Fruit fly (Drosophila melanogaster): ENCODE measurements around the gene TwdlF.

The TwdlF gene

DNA sequence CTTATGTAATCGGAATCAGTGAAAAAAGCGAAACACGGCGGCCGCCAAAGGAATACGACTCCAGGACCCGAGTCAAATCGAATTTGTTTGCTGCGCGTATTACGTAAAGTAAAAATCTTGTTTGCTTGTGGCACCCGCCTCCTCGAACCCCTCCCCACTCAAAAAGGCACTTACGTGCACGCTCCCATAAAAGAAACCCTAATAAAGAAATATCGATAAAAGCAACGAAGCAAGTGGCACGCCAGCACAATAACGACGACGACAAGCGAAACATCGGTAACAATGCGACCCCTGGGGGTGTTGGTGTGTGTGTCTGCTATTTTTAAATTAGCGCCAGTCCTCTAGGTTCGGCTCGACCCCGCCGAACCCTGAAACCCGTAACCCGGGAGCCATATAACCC lies 35.4 kb downstream of the TwdlF start:
- TF ChIP-seq Sp1 (GFP tag; optimal IDR thresholded peaks at IDR 0.05): no peak
- no peak for TF ChIP-seq pan (optimal IDR thresholded peaks at IDR 0.05)
- TF ChIP-seq fru (GFP tag; optimal IDR thresholded peaks at IDR 0.05): no peak
- TF ChIP-seq Jra (GFP tag; optimal IDR thresholded peaks at IDR 0.05): no peak
- TF ChIP-seq CG32264 (GFP tag; optimal IDR thresholded peaks at IDR 0.05): no peak
- no peak for TF ChIP-seq GATAd (GFP tag; optimal IDR thresholded peaks at IDR 0.05)
- TF ChIP-seq Dfd (GFP tag; optimal IDR thresholded peaks at IDR 0.05): no peak
- no peak for TF ChIP-seq tai (GFP tag; optimal IDR thresholded peaks at IDR 0.05)
- TF ChIP-seq sv (GFP tag; optimal IDR thresholded peaks at IDR 0.05): no peak
- no peak for TF ChIP-seq rgr (GFP tag; optimal IDR thresholded peaks at IDR 0.05)
- TF ChIP-seq lola (GFP tag; optimal IDR thresholded peaks at IDR 0.05): no peak
- TF ChIP-seq Hnf4 (GFP tag; optimal IDR thresholded peaks at IDR 0.05): no peak
- no peak for TF ChIP-seq Mio (GFP tag; optimal IDR thresholded peaks at IDR 0.05)
- no peak for TF ChIP-seq Hr78 (GFP tag; optimal IDR thresholded peaks at IDR 0.05)
- TF ChIP-seq jim (GFP tag; optimal IDR thresholded peaks at IDR 0.05): no peak
- TF ChIP-seq ey (GFP tag; optimal IDR thresholded peaks at IDR 0.05): no peak

DNA sequence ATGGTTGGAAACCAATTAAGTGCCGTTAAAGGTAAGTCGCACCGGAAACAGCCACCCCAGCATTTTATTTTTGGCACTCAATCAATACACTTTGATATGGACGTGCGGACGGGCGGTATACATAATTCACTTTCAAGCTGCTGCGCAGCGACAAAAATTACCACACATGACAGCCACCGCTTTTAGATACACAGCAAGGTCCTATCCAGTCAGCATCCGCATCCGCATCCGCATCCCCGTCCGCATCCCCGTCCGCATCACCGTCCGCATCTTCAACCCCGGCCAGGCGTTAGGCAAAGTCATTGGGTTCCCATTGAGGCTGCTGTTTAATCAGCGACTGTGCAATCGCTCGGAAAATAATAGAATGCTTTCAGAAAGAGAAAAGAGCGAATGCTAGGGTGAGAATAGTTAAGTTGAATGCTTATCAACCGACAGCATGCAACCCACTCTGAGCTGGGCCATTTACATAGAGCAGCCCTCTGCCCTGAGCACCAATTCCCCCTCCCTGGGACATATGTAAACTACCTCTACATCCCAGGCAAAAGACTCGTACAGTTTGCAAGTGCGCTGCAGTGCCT lies 37.6 kb downstream of the TwdlF start:
- TF ChIP-seq HLH106 (tag; optimal IDR thresholded peaks at IDR 0.05) (no peak), pan (optimal IDR thresholded peaks at IDR 0.05) (no peak), br (GFP tag; optimal IDR thresholded peaks at IDR 0.05) (no peak), GATAd (GFP tag; optimal IDR thresholded peaks at IDR 0.05) (no peak), sage (GFP tag; optimal IDR thresholded peaks at IDR 0.05) (no peak), Dif (GFP tag; optimal IDR thresholded peaks at IDR 0.05; ENCODE audit: partially characterized antibody) (no peak), dsf (GFP tag; optimal IDR thresholded peaks at IDR 0.05; ENCODE audit: borderline replicate concordance) (no peak), rgr (GFP tag; optimal IDR thresholded peaks at IDR 0.05) (no peak), Dfd (GFP tag; optimal IDR thresholded peaks at IDR 0.05) (no peak), CG9705 (GFP tag; optimal IDR thresholded peaks at IDR 0.05) (no peak), h (GFP tag; optimal IDR thresholded peaks at IDR 0.05) (no peak), Sp1 (GFP tag; optimal IDR thresholded peaks at IDR 0.05) (no peak), ey (GFP tag; optimal IDR thresholded peaks at IDR 0.05) (no peak), fru (GFP tag; optimal IDR thresholded peaks at IDR 0.05) (no peak), Mio (GFP tag; optimal IDR thresholded peaks at IDR 0.05) (no peak)

DNA sequence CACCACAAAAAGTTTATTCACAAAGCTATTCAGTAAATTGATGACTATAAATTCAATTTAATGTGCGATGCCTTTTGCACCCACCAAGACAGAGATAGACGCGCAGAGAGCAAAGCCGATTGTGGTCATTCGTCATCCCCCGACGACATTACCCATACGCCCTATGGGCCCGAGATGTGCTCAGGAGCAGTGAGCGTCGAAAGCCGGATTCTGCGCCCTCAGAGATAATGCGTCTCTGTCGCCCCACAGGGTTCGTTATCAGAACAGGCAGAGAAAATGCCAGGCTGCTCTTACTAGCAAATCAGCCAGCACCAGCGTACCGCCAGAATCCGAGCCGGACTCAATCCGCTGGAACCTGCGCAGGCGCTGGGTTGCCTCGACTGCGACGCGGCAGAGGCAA lies 44.5 kb downstream of the TwdlF start:
- TF ChIP-seq Vsx2 (GFP tag; optimal IDR thresholded peaks at IDR 0.05; ENCODE audit: partially characterized antibody) (peak; percentile 56), sv (GFP tag; optimal IDR thresholded peaks at IDR 0.05) (no peak), psq (GFP tag; optimal IDR thresholded peaks at IDR 0.05) (no peak), GATAd (GFP tag; optimal IDR thresholded peaks at IDR 0.05) (no peak)

dm6 chr3R:4292185-4292584 lies 45.4 kb downstream of the TwdlF start:
- TF ChIP-seq Myc (optimal IDR thresholded peaks at IDR 0.05): no peak
- no peak for TF ChIP-seq dsf (GFP tag; optimal IDR thresholded peaks at IDR 0.05; ENCODE audit: borderline replicate concordance)
- no peak for TF ChIP-seq OdsH (GFP tag; optimal IDR thresholded peaks at IDR 0.05)
- TF ChIP-seq br (GFP tag; optimal IDR thresholded peaks at IDR 0.05): no peak
- no peak for TF ChIP-seq brk (GFP tag; optimal IDR thresholded peaks at IDR 0.05)
- TF ChIP-seq GATAd (GFP tag; optimal IDR thresholded peaks at IDR 0.05): no peak
- no peak for TF ChIP-seq Mio (GFP tag; optimal IDR thresholded peaks at IDR 0.05)
- no peak for TF ChIP-seq tai (GFP tag; optimal IDR thresholded peaks at IDR 0.05)
- no peak for TF ChIP-seq Rel (GFP tag; optimal IDR thresholded peaks at IDR 0.05)
- no peak for TF ChIP-seq Rel (tag; optimal IDR thresholded peaks at IDR 0.05)
- TF ChIP-seq dmrt93B (GFP tag; optimal IDR thresholded peaks at IDR 0.05): no peak
- no peak for TF ChIP-seq sv (GFP tag; optimal IDR thresholded peaks at IDR 0.05)
- TF ChIP-seq Hr78 (GFP tag; optimal IDR thresholded peaks at IDR 0.05): no peak
- no peak for TF ChIP-seq CG32264 (GFP tag; optimal IDR thresholded peaks at IDR 0.05)
- TF ChIP-seq Vsx2 (GFP tag; optimal IDR thresholded peaks at IDR 0.05; ENCODE audit: partially characterized antibody): no peak
- TF ChIP-seq N (GFP tag; optimal IDR thresholded peaks at IDR 0.05): no peak
- TF ChIP-seq HLH106 (tag; optimal IDR thresholded peaks at IDR 0.05): no peak
- TF ChIP-seq dl (GFP tag; optimal IDR thresholded peaks at IDR 0.05; ENCODE audit: insufficient read depth in 1 of 2, partially characterized antibody in 2 of 2): no peak
- TF ChIP-seq CrebA (GFP tag; optimal IDR thresholded peaks at IDR 0.05; ENCODE audit: borderline replicate concordance): no peak
